Fruit fly (Drosophila melanogaster): Measurements from ENCODE around the gene Drsl3.

Drsl3 gene

dm6 chr3L:3303087-3303526 is 11.7 kb upstream of the Drsl3 start, which contains the start of gene CG14968 (continued):
- TF ChIP-seq CG17912 (GFP tag; optimal IDR thresholded peaks at IDR 0.05) (peak; percentile 76), CG7357 (GFP tag; IDR thresholded peaks at IDR 0.05) (peak; percentile 86), ttk (GFP tag; IDR thresholded peaks at IDR 0.05) (peak; percentile 96), dati (GFP tag; IDR thresholded peaks at IDR 0.05) (peak; percentile 90), TFAM (GFP tag; optimal IDR thresholded peaks at IDR 0.05) (peak; percentile 74), unc-4 (GFP tag; IDR thresholded peaks at IDR 0.05; ENCODE audit: partially characterized antibody) (no peak), CG43689 (GFP tag; IDR thresholded peaks at IDR 0.05) (peak; percentile 94), CG7271 (tag; optimal IDR thresholded peaks at IDR 0.05) (peak; percentile 75), CG30020 (tag; optimal IDR thresholded peaks at IDR 0.05) (peak; percentile 49), CG4424 (GFP tag; optimal IDR thresholded peaks at IDR 0.05) (peak; percentile 93), Hand (GFP tag; optimal IDR thresholded peaks at IDR 0.05) (peak; percentile 86), CG2875 (GFP tag; optimal IDR thresholded peaks at IDR 0.05) (peak; percentile 72), sim (GFP tag; IDR thresholded peaks at IDR 0.05) (peak; percentile 77; the same call in 1 of the 2 replicates), Dref (GFP tag; IDR thresholded peaks at IDR 0.05) (peak; percentile 32; the same call in 1 of the 2 replicates), pho (GFP tag; optimal IDR thresholded peaks at IDR 0.05) (peak; percentile 78), exex (tag; optimal IDR thresholded peaks at IDR 0.05) (peak; percentile 73), CG18599 (GFP tag; optimal IDR thresholded peaks at IDR 0.05) (peak; percentile 97), Trl (optimal IDR thresholded peaks at IDR 0.05) (no peak), Trl (GFP tag; optimal IDR thresholded peaks at IDR 0.05) (peak; percentile 65), Opbp (GFP tag; IDR thresholded peaks at IDR 0.05; ENCODE audit: partially characterized antibody) (no peak), so (GFP tag; IDR thresholded peaks at IDR 0.05) (peak; percentile 97), CG1792 (GFP tag; optimal IDR thresholded peaks at IDR 0.05) (peak; percentile 76), CG17385 (GFP tag; optimal IDR thresholded peaks at IDR 0.05) (peak; percentile 91), CG6813 (GFP tag; optimal IDR thresholded peaks at IDR 0.05) (peak; percentile 92), CG10147 (GFP tag; optimal IDR thresholded peaks at IDR 0.05) (peak; percentile 96), kni (GFP tag; optimal IDR thresholded peaks at IDR 0.05) (peak; percentile 30), bigmax (GFP tag; optimal IDR thresholded peaks at IDR 0.05) (peak; percentile 74), Nf-YB (GFP tag; optimal IDR thresholded peaks at IDR 0.05) (peak; percentile 81), CG11456 (GFP tag; IDR thresholded peaks at IDR 0.05) (peak; percentile 97), CG1647 (GFP tag; optimal IDR thresholded peaks at IDR 0.05) (peak; percentile 92), chn (GFP tag; optimal IDR thresholded peaks at IDR 0.05) (peak; percentile 83), Eip74EF (GFP tag; optimal IDR thresholded peaks at IDR 0.05) (peak in 1 of 2 experiments; percentile 85), CG31441 (GFP tag; IDR thresholded peaks at IDR 0.05) (peak; percentile 93), sug (tag; optimal IDR thresholded peaks at IDR 0.05) (peak; percentile 88), CG16863 (GFP tag; optimal IDR thresholded peaks at IDR 0.05) (peak; percentile 63), ewg (GFP tag; optimal IDR thresholded peaks at IDR 0.05) (peak; percentile 80), CG13123 (GFP tag; optimal IDR thresholded peaks at IDR 0.05) (peak; percentile 85), Sry-δ (GFP tag; optimal IDR thresholded peaks at IDR 0.05) (peak; percentile 36), Doc2 (GFP tag; IDR thresholded peaks at IDR 0.05) (peak; percentile 74), CG1529 (GFP tag; optimal IDR thresholded peaks at IDR 0.05) (peak; percentile 74), CG18619 (GFP tag; optimal IDR thresholded peaks at IDR 0.05) (peak; percentile 91), repo (GFP tag; optimal IDR thresholded peaks at IDR 0.05) (peak; percentile 76), Ptx1 (GFP tag; IDR thresholded peaks at IDR 0.05) (peak; percentile 97), z (GFP tag; IDR thresholded peaks at IDR 0.05) (peak; percentile 62; the same call in 1 of the 3 replicates), odd (GFP tag; optimal IDR thresholded peaks at IDR 0.05) (peak; percentile 88), CG7372 (GFP tag; IDR thresholded peaks at IDR 0.05) (peak; percentile 94), CG7839 (tag; optimal IDR thresholded peaks at IDR 0.05) (peak; percentile 95), abd-A (tag; optimal IDR thresholded peaks at IDR 0.05) (no peak), gsb (GFP tag; IDR thresholded peaks at IDR 0.05) (peak; percentile 92), BtbVII (GFP tag; optimal IDR thresholded peaks at IDR 0.05) (peak; percentile 88), GATAe (GFP tag; conservative IDR thresholded peaks at IDR 0.05) (peak; percentile 75; the same call in 1 of the 2 replicates)
